Worm (Caenorhabditis elegans) whole organism, L1 larva: ENCODE results near the gene sluh-7.

Source experiments
- C16A3.4 ChIP-seq: fragments of 150-350 bp; optimal IDR thresholded peaks from 2 replicates; lab custom pipeline; 2014; ENCODE audit warnings: missing biosample characterization, missing genetic modification characterization
- C34B4.2 ChIP-seq: sonication (generic microtip); optimal IDR thresholded peaks from 2 replicates; lab custom pipeline; 2017; ENCODE audit warnings: mild to moderate bottlenecking, missing genetic modification characterization, missing compliant biosample characterization
- Y116A8C.19 ChIP-seq: sonication (generic microtip); optimal IDR thresholded peaks from 2 replicates; lab custom pipeline; 2016; ENCODE audit warnings: missing compliant biosample characterization, missing genetic modification characterization, borderline replicate concordance
- aly-2 ChIP-seq: fragments of 150-350 bp; optimal IDR thresholded peaks from 2 replicates; lab custom pipeline; 2014; ENCODE audit warnings: missing biosample characterization, missing genetic modification characterization
- ama-1 ChIP-seq: fragments of 150-350 bp; optimal IDR thresholded peaks from 2 replicates; lab custom pipeline; 2014
- ceh-82 ChIP-seq, 3 experiments: fragments of 150-350 bp in 1 of 3; sonication (generic microtip) in 2 of 3; optimal IDR thresholded peaks; 2 replicates each; lab custom pipeline; 2014 to 2017; ENCODE audit warnings: missing biosample characterization in 3 of 3, missing genetic modification characterization in 3 of 3
- ceh-90 ChIP-seq: sonication (generic microtip); optimal IDR thresholded peaks from 2 replicates; lab custom pipeline; 2016; ENCODE audit warnings: missing genetic modification characterization, missing compliant biosample characterization
- dpl-1 ChIP-seq, 3 experiments: fragments of 150-350 bp in 2 of 3; sonication (generic microtip) in 1 of 3; optimal IDR thresholded peaks; 2 replicates each; lab custom pipeline; 2014 to 2017; ENCODE audit warnings: missing biosample characterization in 3 of 3, missing genetic modification characterization in 3 of 3, missing genetic modification reagents in 3 of 3
- egl-13 ChIP-seq: sonication (generic microtip); optimal IDR thresholded peaks from 2 replicates; lab custom pipeline; 2016; ENCODE audit warnings: missing genotype, missing genetic modification reagents, missing genetic modification characterization, missing compliant biosample characterization
- egl-27 ChIP-seq, 2 experiments: fragments of 150-350 bp in 1 of 2; sonication (generic microtip); optimal IDR thresholded peaks; 3 replicates each; lab custom pipeline; 2017 to 2018; ENCODE audit warnings: missing biosample characterization in 2 of 2, missing genetic modification characterization in 2 of 2, missing genetic modification reagents in 2 of 2
- elt-2 ChIP-seq: sonication (generic microtip); optimal IDR thresholded peaks from 2 replicates; lab custom pipeline; 2016; ENCODE audit warnings: missing genetic modification characterization, mild to moderate bottlenecking, inconsistent platforms, missing compliant biosample characterization, missing genetic modification reagents
- fkh-10 ChIP-seq: sonication (generic microtip); optimal IDR thresholded peaks from 2 replicates; lab custom pipeline; 2017; ENCODE audit warnings: missing biosample characterization, missing genetic modification reagents, missing genetic modification characterization
- fkh-4 ChIP-seq: sonication (generic microtip); optimal IDR thresholded peaks from 2 replicates; lab custom pipeline; 2016; ENCODE audit warnings: missing compliant biosample characterization, missing genetic modification characterization, borderline replicate concordance
- grh-1 ChIP-seq: fragments of 200-800 bp; sonication (Bioruptor generic); IDR thresholded peaks from 2 replicates; pipeline ENCODE4 v1.3.6; 2022; ENCODE audit warnings: missing genetic modification reagents, missing genetic modification characterization, missing compliant biosample characterization
- hlh-17 ChIP-seq: fragments of 200-800 bp; sonication (Bioruptor generic); optimal IDR thresholded peaks from 2 replicates; lab custom pipeline; 2018; ENCODE audit warnings: missing genetic modification characterization, mild to moderate bottlenecking, missing compliant biosample characterization, moderate library complexity, borderline replicate concordance
- hlh-4 ChIP-seq: sonication (generic microtip); optimal IDR thresholded peaks from 2 replicates; lab custom pipeline; 2016; ENCODE audit warnings: mild to moderate bottlenecking, missing genetic modification characterization, missing compliant biosample characterization
- irx-1 ChIP-seq: sonication (generic microtip); optimal IDR thresholded peaks from 2 replicates; lab custom pipeline; 2016; ENCODE audit warnings: missing genetic modification characterization, missing compliant biosample characterization
- isw-1 ChIP-seq: fragments of 200-800 bp; sonication (Bioruptor generic); IDR thresholded peaks from 2 replicates; pipeline ENCODE4 v1.3.6; 2022; ENCODE audit warnings: missing genetic modification characterization, missing compliant biosample characterization
- jun-1 ChIP-seq: fragments of 150-350 bp; optimal IDR thresholded peaks from 2 replicates; lab custom pipeline; 2014; ENCODE audit warnings: missing biosample characterization, missing genetic modification reagents, missing genetic modification characterization
- lin-14 ChIP-seq: fragments of 200-800 bp; sonication (Bioruptor generic); optimal IDR thresholded peaks from 2 replicates; lab custom pipeline; 2018; ENCODE audit warnings: mild to moderate bottlenecking, missing genetic modification characterization, moderate library complexity, missing compliant biosample characterization
- lin-35 ChIP-seq, 2 experiments: fragments of 150-350 bp; optimal IDR thresholded peaks; 2 replicates each; lab custom pipeline; 2014; ENCODE audit warnings: missing biosample characterization in 2 of 2, missing genetic modification characterization in 2 of 2, missing genetic modification reagents in 2 of 2
- lin-39 ChIP-seq: fragments of 150-350 bp; optimal IDR thresholded peaks from 2 replicates; lab custom pipeline; 2014; ENCODE audit warnings: missing biosample characterization, missing genetic modification reagents, missing genetic modification characterization
- mab-9 ChIP-seq: fragments of 200-800 bp; sonication (Bioruptor generic); IDR thresholded peaks from 2 replicates; pipeline ENCODE4 v1.3.6; 2022; ENCODE audit warnings: missing genetic modification reagents, missing genetic modification characterization, missing compliant biosample characterization
- mdl-1 ChIP-seq, 2 experiments: fragments of 150-350 bp; optimal IDR thresholded peaks; 2 replicates each; lab custom pipeline; 2014 to 2017; ENCODE audit warnings: missing biosample characterization in 2 of 2, missing genetic modification characterization in 2 of 2, inconsistent platforms in 1 of 2
- nhr-11 ChIP-seq: fragments of 150-350 bp; optimal IDR thresholded peaks from 2 replicates; lab custom pipeline; 2014; ENCODE audit warnings: missing biosample characterization, missing genetic modification characterization
- nhr-12 ChIP-seq: sonication (generic microtip); optimal IDR thresholded peaks from 2 replicates; lab custom pipeline; 2017; ENCODE audit warnings: missing biosample characterization, missing genetic modification characterization
- nhr-19 ChIP-seq: fragments of 200-800 bp; sonication (Bioruptor generic); conservative IDR thresholded peaks from 2 replicates; pipeline ENCODE4 v1.3.6; 2022; ENCODE audit warnings: missing genetic modification characterization, missing compliant biosample characterization
- nhr-20 ChIP-seq: sonication (generic microtip); optimal IDR thresholded peaks from 2 replicates; lab custom pipeline; 2016; ENCODE audit warnings: mild to moderate bottlenecking, missing genetic modification characterization, missing compliant biosample characterization
- nhr-237 ChIP-seq: fragments of 150-350 bp; optimal IDR thresholded peaks from 2 replicates; lab custom pipeline; 2014; ENCODE audit warnings: missing biosample characterization, missing genetic modification characterization
- nhr-28 ChIP-seq: fragments of 150-350 bp; optimal IDR thresholded peaks from 2 replicates; lab custom pipeline; 2014; ENCODE audit warnings: missing biosample characterization, missing genetic modification characterization
- nhr-47 ChIP-seq: sonication (generic microtip); optimal IDR thresholded peaks from 2 replicates; lab custom pipeline; 2016; ENCODE audit warnings: mild to moderate bottlenecking, missing genetic modification characterization, moderate library complexity, missing compliant biosample characterization
- nhr-77 ChIP-seq: fragments of 150-350 bp; optimal IDR thresholded peaks from 2 replicates; lab custom pipeline; 2014; ENCODE audit warnings: missing biosample characterization, missing genetic modification characterization
- nhr-85 ChIP-seq: sonication (generic microtip); peaks from one replicate; lab custom pipeline; 2016; ENCODE audit warnings: missing genetic modification characterization, inconsistent platforms, missing compliant biosample characterization
- nhr-90 ChIP-seq: sonication (generic microtip); optimal IDR thresholded peaks from 2 replicates; lab custom pipeline; 2016; ENCODE audit warnings: mild to moderate bottlenecking, missing genetic modification characterization, missing compliant biosample characterization; ENCODE audit not compliant: poor library complexity
- pag-3 ChIP-seq: sonication (generic microtip); optimal IDR thresholded peaks from 2 replicates; lab custom pipeline; 2017; ENCODE audit warnings: missing genetic modification characterization, mild to moderate bottlenecking, missing compliant biosample characterization, antibody characterized with exemption, borderline replicate concordance; ENCODE audit not compliant: insufficient read depth
- pax-3 ChIP-seq: fragments of 200-800 bp; sonication (Bioruptor generic); optimal IDR thresholded peaks from 2 replicates; lab custom pipeline; 2018; ENCODE audit warnings: mild to moderate bottlenecking, missing genetic modification characterization, moderate library complexity, missing compliant biosample characterization
- rnt-1 ChIP-seq: sonication (generic microtip); optimal IDR thresholded peaks from 2 replicates; lab custom pipeline; 2016; ENCODE audit warnings: mild to moderate bottlenecking, missing genetic modification characterization, moderate library complexity, missing compliant biosample characterization
- skn-1 ChIP-seq: fragments of 150-350 bp; optimal IDR thresholded peaks from 2 replicates; lab custom pipeline; 2014; ENCODE audit warnings: missing biosample characterization, missing genetic modification characterization
- sox-4 ChIP-seq: sonication (generic microtip); optimal IDR thresholded peaks from 2 replicates; lab custom pipeline; 2016; ENCODE audit warnings: missing genetic modification characterization, missing compliant biosample characterization
- sup-37 ChIP-seq: fragments of 200-800 bp; sonication (Bioruptor generic); optimal IDR thresholded peaks from 2 replicates; lab custom pipeline; 2018; ENCODE audit warnings: mild to moderate bottlenecking, missing genetic modification characterization, missing compliant biosample characterization
- tlp-1 ChIP-seq: fragments of 150-350 bp; optimal IDR thresholded peaks from 2 replicates; lab custom pipeline; 2014; ENCODE audit warnings: missing biosample characterization, missing genetic modification characterization
- vab-15 ChIP-seq: sonication (generic microtip); optimal IDR thresholded peaks from 2 replicates; lab custom pipeline; 2017; ENCODE audit warnings: missing genotype, mild to moderate bottlenecking, missing genetic modification characterization, missing compliant biosample characterization
- xbp-1 ChIP-seq: sonication (generic microtip); optimal IDR thresholded peaks from 2 replicates; lab custom pipeline; 2016; ENCODE audit warnings: missing genetic modification characterization, missing compliant biosample characterization
- ztf-11 ChIP-seq, 2 experiments: sonication (generic microtip); optimal IDR thresholded peaks; 2 replicates each; lab custom pipeline; 2016 to 2017; ENCODE audit warnings: missing genetic modification characterization in 2 of 2, missing biosample characterization in 1 of 2, missing compliant biosample characterization in 1 of 2

Gene sluh-7

ce11 chrV:10320101-10320761 is 35.4 kb downstream of the sluh-7 start, which contains the start of the genes gna-1 and B0024.13 (continued):
- peak; percentile 41 for TF ChIP-seq elt-2 (tag; lab: Kevin White, UChicago)
- peak; percentile 33 for TF ChIP-seq C16A3.4 (tag; lab: Kevin White, UChicago)
- TF ChIP-seq mab-9 (GFP tag; lab: Robert Waterston, UW) = no peak
- TF ChIP-seq pag-3 (tag; lab: Kevin White, UChicago) = no peak
- peak; percentile 72 for TF ChIP-seq nhr-19
- peak; percentile 81 for TF ChIP-seq irx-1 (tag; lab: Kevin White, UChicago)
- no peak for TF ChIP-seq sup-37 (GFP tag; lab: Kevin White, UChicago)
- TF ChIP-seq ceh-82 (tag; optimal IDR thresholded peaks at IDR 0.05; lab: Kevin White, UChicago) = peak; percentile 19 to 68 (median 38)
- TF ChIP-seq hlh-4 (tag; lab: Kevin White, UChicago) = no peak
- peak; percentile 35 for TF ChIP-seq nhr-77 (tag; lab: Kevin White, UChicago)
- no peak for TF ChIP-seq fkh-10 (GFP tag; lab: Kevin White, UChicago)
- peak; percentile 87 for TF ChIP-seq fkh-4
- peak; percentile 84 for TF ChIP-seq lin-14 (GFP tag; lab: Kevin White, UChicago)
- no peak for TF ChIP-seq C34B4.2
- peak; percentile 77 for TF ChIP-seq egl-13 (tag; lab: Kevin White, UChicago)
- TF ChIP-seq nhr-28 (tag; lab: Kevin White, UChicago) = no peak
- no peak for TF ChIP-seq aly-2 (tag; lab: Kevin White, UChicago)
- TF ChIP-seq pax-3 (tag; lab: Kevin White, UChicago) = peak; percentile 51
- peak; percentile 44 for TF ChIP-seq skn-1 (tag; lab: Kevin White, UChicago)
- TF ChIP-seq ama-1 (lab: Kevin White, UChicago) = no peak
- no peak for TF ChIP-seq vab-15 (tag; lab: Kevin White, UChicago)
- TF ChIP-seq rnt-1 (tag; lab: Kevin White, UChicago) = peak; percentile 97
- TF ChIP-seq tlp-1 (tag; lab: Kevin White, UChicago) = no peak
- no peak for TF ChIP-seq nhr-237 (tag; lab: Kevin White, UChicago)
- TF ChIP-seq lin-39 (tag; lab: Kevin White, UChicago) = no peak
- peak; percentile 57 for TF ChIP-seq isw-1 (GFP tag; lab: Robert Waterston, UW)
- no peak for TF ChIP-seq nhr-12 (tag; lab: Kevin White, UChicago)
- TF ChIP-seq nhr-85 (tag; lab: Kevin White, UChicago) = peak; percentile 87
- TF ChIP-seq nhr-90 (tag; lab: Kevin White, UChicago) = peak; percentile 83
- peak; percentile 19 for TF ChIP-seq jun-1 (tag; lab: Kevin White, UChicago)
- no peak for TF ChIP-seq mdl-1 (tag; optimal IDR thresholded peaks at IDR 0.05; lab: Kevin White, UChicago)
- TF ChIP-seq sox-4 (tag; lab: Kevin White, UChicago) = peak; percentile 77
- TF ChIP-seq ztf-11 (tag; optimal IDR thresholded peaks at IDR 0.05; lab: Kevin White, UChicago) = peak in 1 of 2 experiments; percentile 86
- TF ChIP-seq nhr-47 (tag; lab: Kevin White, UChicago) = peak; percentile 81
- TF ChIP-seq dpl-1 (GFP tag; optimal IDR thresholded peaks at IDR 0.05; lab: Kevin White, UChicago) = peak; percentile 37 to 62 (median 58)
- peak; percentile 50 to 59 for TF ChIP-seq lin-35 (GFP tag; optimal IDR thresholded peaks at IDR 0.05; lab: Kevin White, UChicago)
- peak; percentile 86 for TF ChIP-seq ceh-90 (tag; lab: Kevin White, UChicago)
- TF ChIP-seq egl-27 (tag; optimal IDR thresholded peaks at IDR 0.05; lab: Kevin White, UChicago) = no peak
- TF ChIP-seq nhr-11 (tag; lab: Kevin White, UChicago) = no peak
- TF ChIP-seq grh-1 (GFP tag; lab: Robert Waterston, UW) = no peak
- peak; percentile 81 for TF ChIP-seq nhr-20 (tag; lab: Kevin White, UChicago)
- TF ChIP-seq Y116A8C.19 = peak; percentile 12
- TF ChIP-seq xbp-1 (tag; lab: Kevin White, UChicago) = peak; percentile 78
- TF ChIP-seq hlh-17 (GFP tag; lab: Kevin White, UChicago) = no peak
- TF ChIP-seq, all 84 proteins: peak for 42
